Fruit fly (Drosophila melanogaster): ENCODE measurements around the gene CG31145.

CG31145 gene

DNA sequence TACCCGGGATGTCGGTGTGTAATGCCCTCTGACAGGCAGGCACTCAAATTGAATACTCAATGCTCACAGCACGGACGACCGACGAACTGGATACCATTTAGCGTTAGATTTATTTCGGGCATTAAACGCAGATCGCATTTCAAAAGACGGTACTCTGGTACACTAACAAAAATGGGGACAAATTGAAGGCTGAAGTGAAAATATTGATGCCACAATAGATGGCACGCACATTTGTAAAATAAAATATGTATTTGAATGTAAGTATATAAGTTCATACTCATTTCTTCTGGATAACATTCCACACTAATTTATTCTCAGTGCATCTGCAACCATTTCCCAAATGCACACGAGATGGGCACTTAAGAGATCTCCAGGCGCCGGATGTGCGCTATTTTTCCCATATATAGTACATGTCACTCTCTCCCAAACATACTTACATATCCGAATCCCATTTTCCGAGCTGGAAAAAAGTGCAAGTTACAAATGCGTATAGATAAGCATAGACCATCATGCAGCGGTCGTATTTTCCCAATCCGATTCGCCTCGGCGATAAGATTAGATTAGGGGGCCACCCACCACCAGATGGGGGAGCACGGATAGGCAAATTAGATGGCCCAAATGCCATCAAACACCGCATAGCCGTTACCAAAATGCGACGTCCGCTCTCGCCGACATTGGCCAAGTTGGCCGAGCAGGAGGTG lies 40.2 kb upstream of the CG31145 start, which contains the start of gene CG10301 (continued):
- TF ChIP-seq CG43689 (GFP tag; IDR thresholded peaks at IDR 0.05) (no peak), disco-r (GFP tag; optimal IDR thresholded peaks at IDR 0.05) (no peak), Lim3 (GFP tag; IDR thresholded peaks at IDR 0.05) (no peak), CG13123 (GFP tag; optimal IDR thresholded peaks at IDR 0.05) (no peak), Dek (tag; optimal IDR thresholded peaks at IDR 0.05) (no peak), CG16813 (GFP tag; IDR thresholded peaks at IDR 0.05; ENCODE audit: partially characterized antibody) (no peak), insv (GFP tag; optimal IDR thresholded peaks at IDR 0.05) (no peak), CG14965 (GFP tag; optimal IDR thresholded peaks at IDR 0.05; ENCODE audit: borderline replicate concordance) (no peak), CG1529 (GFP tag; optimal IDR thresholded peaks at IDR 0.05) (peak; percentile 58), hbn (GFP tag; IDR thresholded peaks at IDR 0.05; ENCODE audit: partially characterized antibody) (no peak), exex (tag; optimal IDR thresholded peaks at IDR 0.05) (no peak), CG13894 (tag; optimal IDR thresholded peaks at IDR 0.05) (no peak), Nf-YB (GFP tag; optimal IDR thresholded peaks at IDR 0.05) (peak; percentile 8), CG10431 (GFP tag; optimal IDR thresholded peaks at IDR 0.05) (no peak), CG1792 (GFP tag; optimal IDR thresholded peaks at IDR 0.05) (no peak), sc (optimal IDR thresholded peaks at IDR 0.05) (no peak), sc (GFP tag; optimal IDR thresholded peaks at IDR 0.05) (peak; percentile 50), B-H1 (GFP tag; IDR thresholded peaks at IDR 0.05) (peak; percentile 35; the same call in 2 of the 3 replicates), CG30431 (GFP tag; optimal IDR thresholded peaks at IDR 0.05) (peak; percentile 75), ttk (GFP tag; IDR thresholded peaks at IDR 0.05) (0 out of 2 replicates have a peak, but pooled peaks have one; percentile 12), esg (GFP tag; conservative IDR thresholded peaks at IDR 0.05) (peak; percentile 52), unc-4 (GFP tag; IDR thresholded peaks at IDR 0.05; ENCODE audit: partially characterized antibody) (no peak), Ssrp (tag; optimal IDR thresholded peaks at IDR 0.05) (peak; percentile 66), Oaz (GFP tag; IDR thresholded peaks at IDR 0.05) (no peak), Chrac-16 (GFP tag; optimal IDR thresholded peaks at IDR 0.05) (peak; percentile 68), Dp (GFP tag; optimal IDR thresholded peaks at IDR 0.05) (no peak), Hmr (GFP tag; optimal IDR thresholded peaks at IDR 0.05) (no peak), Taf1 (GFP tag; IDR thresholded peaks at IDR 0.05) (no peak), Tbp (GFP tag; optimal IDR thresholded peaks at IDR 0.05) (no peak), croc (GFP tag; conservative IDR thresholded peaks at IDR 0.05) (peak; percentile 42; the same call in 1 of the 3 replicates), CG3726 (GFP tag; IDR thresholded peaks at IDR 0.05) (no peak), CG14710 (tag; optimal IDR thresholded peaks at IDR 0.05) (peak; percentile 78), E2f2 (GFP tag; IDR thresholded peaks at IDR 0.05) (peak; percentile 34; the same call in 1 of the 2 replicates), wek (GFP tag; optimal IDR thresholded peaks at IDR 0.05) (peak; percentile 10), peb (GFP tag; IDR thresholded peaks at IDR 0.05) (peak; percentile 48), sd (tag; optimal IDR thresholded peaks at IDR 0.05) (peak; percentile 3), yki (optimal IDR thresholded peaks at IDR 0.05) (no peak), pum (GFP tag; optimal IDR thresholded peaks at IDR 0.05) (no peak), gcm2 (GFP tag; optimal IDR thresholded peaks at IDR 0.05) (no peak), CG11085 (GFP tag; IDR thresholded peaks at IDR 0.05) (no peak), CG1647 (GFP tag; optimal IDR thresholded peaks at IDR 0.05) (peak; percentile 25), CG18764 (GFP tag; optimal IDR thresholded peaks at IDR 0.05) (peak; percentile 47), bsh (GFP tag; optimal IDR thresholded peaks at IDR 0.05) (peak in 1 of 2 experiments; percentile 81), CG7372 (GFP tag; IDR thresholded peaks at IDR 0.05) (no peak), lola (GFP tag; optimal IDR thresholded peaks at IDR 0.05) (peak in 1 of 3 experiments; percentile 81), knrl (GFP tag; IDR thresholded peaks at IDR 0.05; ENCODE audit: partially characterized antibody) (no peak), gt (GFP tag; IDR thresholded peaks at IDR 0.05) (0 out of 2 replicates have a peak, but pooled peaks have one; percentile 31), CG5180 (GFP tag; optimal IDR thresholded peaks at IDR 0.05) (peak; percentile 1), gce (GFP tag; IDR thresholded peaks at IDR 0.05) (no peak), CG4328 (GFP tag; optimal IDR thresholded peaks at IDR 0.05) (no peak)

All from whole organism, embryonic.